Fruit fly (Drosophila melanogaster) whole organism, embryonic: ENCODE results near the gene mAChR-B.

Source experiments
- Atf3 ChIP-seq: fragments of 200-800 bp; sonication (Bioruptor generic); optimal IDR thresholded peaks from 3 replicates; lab custom pipeline; 2016; ENCODE audit warnings: missing biosample characterization, missing genetic modification characterization
- B-H2 ChIP-seq: fragments of 200-800 bp; sonication (Bioruptor generic); optimal IDR thresholded peaks from 2 replicates; lab custom pipeline; 2018; ENCODE audit warnings: missing biosample characterization, mild to moderate bottlenecking, missing genetic modification characterization
- Blimp-1 ChIP-seq: fragments of 200-800 bp; sonication (Bioruptor generic); optimal IDR thresholded peaks from 3 replicates; lab custom pipeline; 2018; ENCODE audit warnings: missing biosample characterization, missing genetic modification characterization, mild to moderate bottlenecking, moderate library complexity, missing genetic modification reagents
- CG10543 ChIP-seq: fragments of 200-800 bp; sonication (Bioruptor generic); optimal IDR thresholded peaks from 3 replicates; lab custom pipeline; 2017; ENCODE audit warnings: missing biosample characterization, mild to moderate bottlenecking, missing genetic modification characterization, moderate library complexity
- CG11723 ChIP-seq: fragments of 200-800 bp; sonication (Bioruptor generic); optimal IDR thresholded peaks from 2 replicates; lab custom pipeline; 2017; ENCODE audit warnings: missing biosample characterization, mild to moderate bottlenecking, missing genetic modification characterization
- CG12299 ChIP-seq: fragments of 200-800 bp; sonication (Bioruptor generic); optimal IDR thresholded peaks from 2 replicates; lab custom pipeline; 2018; ENCODE audit warnings: missing biosample characterization, mild to moderate bottlenecking, missing genetic modification characterization
- CG13123 ChIP-seq: fragments of 200-800 bp; sonication (Bioruptor generic); optimal IDR thresholded peaks from 2 replicates; lab custom pipeline; 2016; ENCODE audit warnings: missing biosample characterization, missing genetic modification characterization
- CG13894 ChIP-seq: fragments of 200-800 bp; sonication (Bioruptor generic); optimal IDR thresholded peaks from 3 replicates; lab custom pipeline; 2018; ENCODE audit warnings: missing biosample characterization, mild to moderate bottlenecking, missing genetic modification characterization, moderate library complexity
- CG17186 ChIP-seq: fragments of 200-800 bp; sonication (Bioruptor generic); optimal IDR thresholded peaks from 3 replicates; lab custom pipeline; 2017; ENCODE audit warnings: missing biosample characterization, missing genetic modification reagents, missing genetic modification characterization
- CG17829 ChIP-seq: fragments of 200-800 bp; optimal IDR thresholded peaks from 2 replicates; lab custom pipeline; 2019; ENCODE audit warnings: missing biosample characterization, mild to moderate bottlenecking, missing genetic modification characterization, moderate library complexity
- CG1832 ChIP-seq: fragments of 200-800 bp; sonication (Bioruptor generic); optimal IDR thresholded peaks from 2 replicates; lab custom pipeline; 2017; ENCODE audit warnings: missing biosample characterization, mild to moderate bottlenecking, missing genetic modification characterization, inconsistent platforms
- CG18599 ChIP-seq: fragments of 200-800 bp; sonication (Bioruptor generic); optimal IDR thresholded peaks from 3 replicates; lab custom pipeline; 2017; ENCODE audit warnings: missing biosample characterization, missing genetic modification characterization, mild to moderate bottlenecking, moderate library complexity, missing genetic modification reagents
- CG3163 ChIP-seq: fragments of 200-800 bp; sonication (Bioruptor generic); optimal IDR thresholded peaks from 3 replicates; lab custom pipeline; 2016; ENCODE audit warnings: missing biosample characterization, missing genetic modification characterization
- CG5953 ChIP-seq: fragments of 200-800 bp; sonication (Bioruptor generic); IDR thresholded peaks from 2 replicates; pipeline ENCODE4 v1.3.6; 2022; ENCODE audit warnings: missing biosample characterization, missing genetic modification characterization
- CG6175 ChIP-seq: fragments of 200-800 bp; sonication (Bioruptor generic); IDR thresholded peaks from 3 replicates; pipeline ENCODE4 v1.3.6; 2022; ENCODE audit warnings: missing biosample characterization, missing genetic modification characterization
- CG7987 ChIP-seq: fragments of 200-800 bp; sonication (Bioruptor generic); optimal IDR thresholded peaks from 2 replicates; lab custom pipeline; 2018; ENCODE audit warnings: missing biosample characterization, mild to moderate bottlenecking, missing genetic modification characterization, moderate library complexity
- CHES-1-like ChIP-seq: fragments of 200-800 bp; sonication (Bioruptor generic); optimal IDR thresholded peaks from 2 replicates; lab custom pipeline; 2016; ENCODE audit warnings: missing biosample characterization, missing genetic modification characterization
- CoRest ChIP-seq: fragments of 200-800 bp; sonication (Bioruptor generic); optimal IDR thresholded peaks from 3 replicates; lab custom pipeline; 2018; ENCODE audit warnings: missing biosample characterization, mild to moderate bottlenecking, missing genetic modification characterization, moderate library complexity
- D ChIP-seq, 2 experiments: fragments of 200-800 bp in 1 of 2; fragments of >200 bp in 1 of 2; sonication (Bioruptor generic) in 1 of 2; optimal IDR thresholded peaks; 2 replicates in 1 of 2; 3 replicates in 1 of 2; lab custom pipeline; 2017; ENCODE audit warnings: mild to moderate bottlenecking in 1 of 2, missing biosample characterization in 1 of 2, missing genetic modification characterization in 1 of 2, missing genetic modification reagents in 1 of 2
- Dek ChIP-seq: fragments of 200-800 bp; sonication (Bioruptor generic); optimal IDR thresholded peaks from 3 replicates; lab custom pipeline; 2019; ENCODE audit warnings: missing biosample characterization, mild to moderate bottlenecking, missing genetic modification characterization, moderate library complexity
- Hand ChIP-seq: fragments of 200-800 bp; sonication (Bioruptor generic); optimal IDR thresholded peaks from 2 replicates; lab custom pipeline; 2017; ENCODE audit warnings: mild to moderate bottlenecking, missing biosample characterization, missing genetic modification reagents, missing genetic modification characterization
- Med ChIP-seq: fragments of 200-800 bp; sonication (Bioruptor generic); peaks from one replicate; lab custom pipeline; 2016; ENCODE audit warnings: missing biosample characterization, missing genetic modification characterization, mild to moderate bottlenecking, inconsistent platforms, moderate library complexity
- Nf-YB ChIP-seq: fragments of 200-800 bp; sonication (Bioruptor generic); optimal IDR thresholded peaks from 3 replicates; lab custom pipeline; 2019; ENCODE audit warnings: missing biosample characterization, mild to moderate bottlenecking, missing genetic modification characterization, moderate library complexity
- Pdp1 ChIP-seq, 2 experiments: fragments of 200-800 bp; sonication (Bioruptor generic); optimal IDR thresholded peaks; 3 replicates each; lab custom pipeline; 2016; ENCODE audit warnings: missing biosample characterization in 2 of 2, missing genetic modification characterization in 2 of 2, mild to moderate bottlenecking in 1 of 2, moderate library complexity in 1 of 2
- Sry-δ ChIP-seq: fragments of 200-800 bp; sonication (Bioruptor generic); optimal IDR thresholded peaks from 2 replicates; lab custom pipeline; 2016; ENCODE audit warnings: missing biosample characterization, missing genetic modification characterization
- Vsx1 ChIP-seq: fragments of 200-800 bp; sonication (Bioruptor generic); optimal IDR thresholded peaks from 2 replicates; lab custom pipeline; 2017; ENCODE audit warnings: missing biosample characterization, mild to moderate bottlenecking, missing genetic modification characterization, missing genetic modification reagents
- Xbp1 ChIP-seq: fragments of 200-800 bp; sonication (Bioruptor generic); optimal IDR thresholded peaks from 3 replicates; lab custom pipeline; 2016; ENCODE audit warnings: missing biosample characterization, mild to moderate bottlenecking, missing genetic modification characterization
- YL-1 ChIP-seq: fragments of 200-800 bp; sonication (Bioruptor generic); optimal IDR thresholded peaks from 3 replicates; lab custom pipeline; 2017; ENCODE audit warnings: missing biosample characterization, mild to moderate bottlenecking, missing genetic modification characterization
- bcd ChIP-seq: fragments of 200-800 bp; sonication (Bioruptor generic); optimal IDR thresholded peaks from 2 replicates; lab custom pipeline; 2017; ENCODE audit warnings: missing biosample characterization, mild to moderate bottlenecking, missing genetic modification characterization
- corto ChIP-seq: fragments of 200-800 bp; sonication (Bioruptor generic); optimal IDR thresholded peaks from 2 replicates; lab custom pipeline; 2016; ENCODE audit warnings: missing biosample characterization, mild to moderate bottlenecking, missing genetic modification characterization, moderate library complexity
- crp ChIP-seq, 2 experiments: fragments of 200-800 bp; sonication (Bioruptor generic); optimal IDR thresholded peaks; 2 replicates in 1 of 2; 3 replicates in 1 of 2; lab custom pipeline; 2017; ENCODE audit warnings: missing biosample characterization in 2 of 2, missing genetic modification characterization in 2 of 2, mild to moderate bottlenecking in 1 of 2, moderate library complexity in 1 of 2
- exex ChIP-seq: fragments of 200-800 bp; sonication (Bioruptor generic); optimal IDR thresholded peaks from 4 replicates; lab custom pipeline; 2018; ENCODE audit warnings: missing biosample characterization, mild to moderate bottlenecking, missing genetic modification characterization, moderate library complexity
- fd3F ChIP-seq: fragments of 200-800 bp; sonication (Bioruptor generic); optimal IDR thresholded peaks from 2 replicates; lab custom pipeline; 2018; ENCODE audit warnings: missing biosample characterization, mild to moderate bottlenecking, missing genetic modification characterization, moderate library complexity
- ftz-f1 ChIP-seq: fragments of 200-800 bp; sonication (Bioruptor generic); optimal IDR thresholded peaks from 2 replicates; lab custom pipeline; 2016; ENCODE audit warnings: missing biosample characterization, missing genetic modification characterization
- gsb-n ChIP-seq: fragments of 200-800 bp; sonication (Bioruptor generic); optimal IDR thresholded peaks from 3 replicates; lab custom pipeline; 2018; ENCODE audit warnings: missing biosample characterization, mild to moderate bottlenecking, missing genetic modification characterization
- kay ChIP-seq: fragments of 200-800 bp; sonication (Bioruptor generic); optimal IDR thresholded peaks from 2 replicates; lab custom pipeline; 2016; ENCODE audit warnings: missing biosample characterization, missing genetic modification characterization
- lab ChIP-seq: fragments of 200-800 bp; sonication (Bioruptor generic); optimal IDR thresholded peaks from 3 replicates; lab custom pipeline; 2017; ENCODE audit warnings: missing biosample characterization, missing genetic modification characterization, mild to moderate bottlenecking, moderate library complexity, missing genetic modification reagents
- mirr ChIP-seq: fragments of 200-800 bp; sonication (Bioruptor generic); optimal IDR thresholded peaks from 3 replicates; lab custom pipeline; 2018; ENCODE audit warnings: missing biosample characterization, mild to moderate bottlenecking, missing genetic modification characterization
- nerfin-1 ChIP-seq: fragments of 200-800 bp; sonication (Bioruptor generic); optimal IDR thresholded peaks from 3 replicates; lab custom pipeline; 2019; ENCODE audit warnings: missing biosample characterization, mild to moderate bottlenecking, missing genetic modification characterization, moderate library complexity
- phol ChIP-seq: fragments of 200-800 bp; sonication (Bioruptor generic); optimal IDR thresholded peaks from 3 replicates; lab custom pipeline; 2018; ENCODE audit warnings: missing biosample characterization, mild to moderate bottlenecking, missing genetic modification characterization, moderate library complexity
- pros ChIP-seq: fragments of 200-800 bp; sonication (Bioruptor generic); optimal IDR thresholded peaks from 3 replicates; lab custom pipeline; 2019; ENCODE audit warnings: missing biosample characterization, mild to moderate bottlenecking, missing genetic modification characterization, moderate library complexity
- psq ChIP-seq: fragments of 200-800 bp; sonication (Bioruptor generic); optimal IDR thresholded peaks from 2 replicates; lab custom pipeline; 2017; ENCODE audit warnings: missing biosample characterization, missing genetic modification characterization
- sd ChIP-seq: fragments of 200-800 bp; sonication (Bioruptor generic); optimal IDR thresholded peaks from 3 replicates; lab custom pipeline; 2018; ENCODE audit warnings: missing biosample characterization, mild to moderate bottlenecking, missing genetic modification characterization, moderate library complexity
- shn ChIP-seq: fragments of 200-800 bp; sonication (Bioruptor generic); optimal IDR thresholded peaks from 3 replicates; lab custom pipeline; 2016; ENCODE audit warnings: missing biosample characterization, missing genetic modification characterization
- sqz ChIP-seq: fragments of 200-800 bp; sonication (Bioruptor generic); optimal IDR thresholded peaks from 3 replicates; lab custom pipeline; 2018; ENCODE audit warnings: missing biosample characterization, mild to moderate bottlenecking, missing genetic modification characterization
- twi ChIP-seq: fragments of 200-800 bp; optimal IDR thresholded peaks from 2 replicates; lab custom pipeline; 2019; ENCODE audit warnings: missing biosample characterization, mild to moderate bottlenecking, missing genetic modification characterization, moderate library complexity
- yki ChIP-seq: fragments of >200 bp; optimal IDR thresholded peaks from 3 replicates; lab custom pipeline; 2018

mAChR-B gene

dm6 chr3R:8105839-8106718 lies 47.0 kb downstream of the mAChR-B start (continued):
- TF ChIP-seq gsb-n (tag; lab: Kevin White, UChicago) (no peak), Sry-δ (no peak), CG1832 (GFP tag; lab: Kevin White, UChicago) (peak; percentile 71), CG13894 (tag; lab: Kevin White, UChicago) (peak; percentile 36), YL-1 (GFP tag; lab: Kevin White, UChicago) (peak; percentile 26), psq (GFP tag; lab: Kevin White, UChicago) (peak; percentile 90), Pdp1 (GFP tag; optimal IDR thresholded peaks at IDR 0.05; lab: Kevin White, UChicago) (peak in 1 of 2 experiments; percentile 87), yki (peak; percentile 33), CHES-1-like (GFP tag; lab: Kevin White, UChicago) (peak; percentile 57), kay (GFP tag; lab: Kevin White, UChicago) (peak; percentile 99), ftz-f1 (peak; percentile 7), Blimp-1 (GFP tag; lab: Kevin White, UChicago) (peak; percentile 25), lab (peak; percentile 4), twi (peak; percentile 11), CG10543 (GFP tag; lab: Kevin White, UChicago) (peak; percentile 13), nerfin-1 (tag; lab: Kevin White, UChicago) (no peak), D (optimal IDR thresholded peaks at IDR 0.05; lab: Kevin White, UChicago) (no peak), D (GFP tag; optimal IDR thresholded peaks at IDR 0.05; lab: Kevin White, UChicago) (no peak), Atf3 (GFP tag; lab: Kevin White, UChicago) (peak; percentile 10), CG7987 (GFP tag; lab: Kevin White, UChicago) (peak; percentile 1), exex (peak; percentile 40), Xbp1 (GFP tag; lab: Kevin White, UChicago) (peak; percentile 22), shn (GFP tag; lab: Kevin White, UChicago) (peak; percentile 67), Med (GFP tag; lab: Kevin White, UChicago) (peak; percentile 74), sqz (GFP tag; lab: Kevin White, UChicago) (peak; percentile 93), Hand (GFP tag; lab: Kevin White, UChicago) (peak; percentile 34), crp (GFP tag; optimal IDR thresholded peaks at IDR 0.05; lab: Kevin White, UChicago) (no peak), CG11723 (GFP tag; lab: Kevin White, UChicago) (peak; percentile 5), bcd (GFP tag; lab: Kevin White, UChicago) (peak; percentile 12), Nf-YB (peak; percentile 70), B-H2 (GFP tag; lab: Kevin White, UChicago) (peak; percentile 15), CG17186 (GFP tag; lab: Kevin White, UChicago) (no peak), CG17829 (peak; percentile 18), CG6175 (no peak), mirr (GFP tag; lab: Kevin White, UChicago) (peak; percentile 32), corto (GFP tag; lab: Kevin White, UChicago) (peak; percentile 90), Dek (tag; lab: Kevin White, UChicago) (peak; percentile 0), sd (tag; lab: Kevin White, UChicago) (peak; percentile 39), fd3F (GFP tag; lab: Kevin White, UChicago) (no peak), CG18599 (GFP tag; lab: Kevin White, UChicago) (no peak), phol (no peak), CG5953 (no peak), CoRest (no peak), Vsx1 (no peak), CG3163 (GFP tag; lab: Kevin White, UChicago) (peak; percentile 68), CG13123 (GFP tag; lab: Kevin White, UChicago) (no peak), pros (GFP tag; lab: Kevin White, UChicago) (peak; percentile 69), CG12299 (peak; percentile 10)
